Worm (Caenorhabditis elegans) whole organism, L2 larva: ENCODE measurements around the gene F14B8.4.

ENCODE experiments used
- R02D3.7 ChIP-seq: fragments of 150-350 bp; optimal IDR thresholded peaks from 2 replicates; lab custom pipeline; 2014; ENCODE audit warnings: missing biosample characterization, missing genetic modification characterization
- ZK546.5 ChIP-seq: sonication (generic microtip); optimal IDR thresholded peaks from 2 replicates; lab custom pipeline; 2017; ENCODE audit warnings: missing biosample characterization, missing genetic modification characterization
- dmd-4 ChIP-seq: sonication (generic microtip); optimal IDR thresholded peaks from 2 replicates; lab custom pipeline; 2017; ENCODE audit warnings: missing biosample characterization, missing genetic modification characterization
- elt-3 ChIP-seq: sonication (generic microtip); optimal IDR thresholded peaks from 2 replicates; lab custom pipeline; 2017; ENCODE audit warnings: missing biosample characterization, missing genetic modification characterization
- nhr-25 ChIP-seq: fragments of 150-350 bp; sonication (generic microtip); optimal IDR thresholded peaks from 3 replicates; lab custom pipeline; 2014; ENCODE audit warnings: missing biosample characterization, missing genetic modification characterization
- unc-55 ChIP-seq: fragments of 150-350 bp; sonication (generic microtip); optimal IDR thresholded peaks from 3 replicates; lab custom pipeline; 2014; ENCODE audit warnings: missing biosample characterization, missing genetic modification reagents, missing genetic modification characterization
- unc-62 ChIP-seq: fragments of 150-350 bp; optimal IDR thresholded peaks from 2 replicates; lab custom pipeline; 2014; ENCODE audit warnings: missing biosample characterization, missing genetic modification reagents, missing genetic modification characterization

- TF ChIP-seq nhr-25 (tag; lab: Kevin White, UChicago) (no peak), R02D3.7 (tag; lab: Kevin White, UChicago) (no peak), ZK546.5 (tag; lab: Kevin White, UChicago) (no peak), unc-55 (GFP tag; lab: Kevin White, UChicago) (no peak), dmd-4 (tag; lab: Kevin White, UChicago) (no peak), unc-62 (GFP tag; lab: Kevin White, UChicago) (no peak), elt-3 (tag; lab: Kevin White, UChicago) (no peak)
These were observed 27.2 kb upstream of the F14B8.4 start for ce11 chrX:6926952-6927351.
